Fruit fly (Drosophila melanogaster) whole organism, embryonic: ENCODE results near the gene CG17803.

Experiments
- Adf1 ChIP-seq: fragments of 200-800 bp; sonication (Bioruptor generic); IDR thresholded peaks from 2 replicates; pipeline ENCODE4 v1.3.6; 2022; ENCODE audit warnings: missing biosample characterization, missing genetic modification characterization
- Atf6 ChIP-seq: fragments of 200-800 bp; sonication (Bioruptor generic); IDR thresholded peaks from 2 replicates; pipeline ENCODE4 v1.3.6; 2022; ENCODE audit warnings: missing biosample characterization, missing genetic modification characterization
- Blimp-1 ChIP-seq: fragments of 200-800 bp; sonication (Bioruptor generic); optimal IDR thresholded peaks from 3 replicates; lab custom pipeline; 2018; ENCODE audit warnings: missing biosample characterization, missing genetic modification characterization, mild to moderate bottlenecking, moderate library complexity, missing genetic modification reagents
- BtbVII ChIP-seq: fragments of 200-800 bp; sonication (Bioruptor generic); optimal IDR thresholded peaks from 3 replicates; lab custom pipeline; 2017; ENCODE audit warnings: missing biosample characterization, mild to moderate bottlenecking, missing genetic modification characterization
- CG10147 ChIP-seq: fragments of 200-800 bp; sonication (Bioruptor generic); optimal IDR thresholded peaks from 2 replicates; lab custom pipeline; 2019; ENCODE audit warnings: missing biosample characterization, mild to moderate bottlenecking, missing genetic modification characterization, moderate library complexity
- CG1024 ChIP-seq: fragments of 200-800 bp; sonication (Bioruptor generic); IDR thresholded peaks from 2 replicates; pipeline ENCODE4 v1.3.6; 2022; ENCODE audit warnings: missing biosample characterization, missing genetic modification characterization
- CG11723 ChIP-seq: fragments of 200-800 bp; sonication (Bioruptor generic); optimal IDR thresholded peaks from 2 replicates; lab custom pipeline; 2017; ENCODE audit warnings: missing biosample characterization, mild to moderate bottlenecking, missing genetic modification characterization
- CG13123 ChIP-seq: fragments of 200-800 bp; sonication (Bioruptor generic); optimal IDR thresholded peaks from 2 replicates; lab custom pipeline; 2016; ENCODE audit warnings: missing biosample characterization, missing genetic modification characterization
- CG13624 ChIP-seq: fragments of 200-800 bp; sonication (Bioruptor generic); optimal IDR thresholded peaks from 2 replicates; lab custom pipeline; 2016; ENCODE audit warnings: missing biosample characterization, missing genetic modification characterization
- CG13894 ChIP-seq: fragments of 200-800 bp; sonication (Bioruptor generic); optimal IDR thresholded peaks from 3 replicates; lab custom pipeline; 2018; ENCODE audit warnings: missing biosample characterization, mild to moderate bottlenecking, missing genetic modification characterization, moderate library complexity
- CG14965 ChIP-seq: fragments of 200-800 bp; sonication (Bioruptor generic); optimal IDR thresholded peaks from 2 replicates; lab custom pipeline; 2016; ENCODE audit warnings: missing biosample characterization, missing genetic modification characterization, borderline replicate concordance
- CG1602 ChIP-seq: fragments of 200-800 bp; sonication (Bioruptor generic); optimal IDR thresholded peaks from 3 replicates; lab custom pipeline; 2016; ENCODE audit warnings: missing biosample characterization, missing genetic modification characterization
- CG18764 ChIP-seq: fragments of 200-800 bp; sonication (Bioruptor generic); optimal IDR thresholded peaks from 3 replicates; lab custom pipeline; 2016; ENCODE audit warnings: missing biosample characterization, missing genetic modification characterization
- CG2120 ChIP-seq: fragments of 200-800 bp; sonication (Bioruptor generic); optimal IDR thresholded peaks from 3 replicates; lab custom pipeline; 2016; ENCODE audit warnings: missing biosample characterization, missing genetic modification characterization
- CG2875 ChIP-seq: fragments of 200-800 bp; sonication (Bioruptor generic); optimal IDR thresholded peaks from 2 replicates; lab custom pipeline; 2017; ENCODE audit warnings: missing biosample characterization, mild to moderate bottlenecking, missing genetic modification characterization, missing genetic modification reagents
- CG30431 ChIP-seq: fragments of 200-800 bp; sonication (Bioruptor generic); optimal IDR thresholded peaks from 2 replicates; lab custom pipeline; 2017; ENCODE audit warnings: missing biosample characterization, missing genetic modification characterization
- CG3065 ChIP-seq: fragments of 200-800 bp; sonication (Bioruptor generic); optimal IDR thresholded peaks from 2 replicates; lab custom pipeline; 2016; ENCODE audit warnings: missing biosample characterization, missing genetic modification characterization
- CG3163 ChIP-seq: fragments of 200-800 bp; sonication (Bioruptor generic); optimal IDR thresholded peaks from 3 replicates; lab custom pipeline; 2016; ENCODE audit warnings: missing biosample characterization, missing genetic modification characterization
- CG32767 ChIP-seq: fragments of 200-800 bp; sonication (Bioruptor generic); IDR thresholded peaks from 2 replicates; pipeline ENCODE4 v1.3.6; 2022; ENCODE audit warnings: missing biosample characterization, missing genetic modification characterization
- CG3995 ChIP-seq: fragments of 200-800 bp; sonication (Bioruptor generic); optimal IDR thresholded peaks from 3 replicates; lab custom pipeline; 2016; ENCODE audit warnings: missing biosample characterization, missing genetic modification characterization
- CG4424 ChIP-seq: fragments of 200-800 bp; sonication (Bioruptor generic); optimal IDR thresholded peaks from 3 replicates; lab custom pipeline; 2016; ENCODE audit warnings: missing biosample characterization, missing genetic modification characterization
- CG7963 ChIP-seq: fragments of 200-800 bp; sonication (Bioruptor generic); IDR thresholded peaks from 3 replicates; pipeline ENCODE4 v1.3.6; 2022; ENCODE audit warnings: missing biosample characterization, missing genetic modification characterization; ENCODE audit not compliant: partially characterized antibody
- Dbx ChIP-seq: fragments of 200-800 bp; sonication (Bioruptor generic); IDR thresholded peaks from 3 replicates; pipeline ENCODE4 v1.3.6; 2022; ENCODE audit warnings: missing biosample characterization, missing genetic modification characterization
- Ets65A ChIP-seq: fragments of 200-800 bp; sonication (Bioruptor generic); peaks from one replicate; lab custom pipeline; 2016; ENCODE audit warnings: missing biosample characterization, missing genetic modification characterization
- Fer1 ChIP-seq: fragments of 200-800 bp; sonication (Bioruptor generic); optimal IDR thresholded peaks from 2 replicates; lab custom pipeline; 2017; ENCODE audit warnings: missing biosample characterization, mild to moderate bottlenecking, missing genetic modification characterization
- Fer3 ChIP-seq: fragments of 200-800 bp; sonication (Bioruptor generic); optimal IDR thresholded peaks from 2 replicates; lab custom pipeline; 2018; ENCODE audit warnings: missing biosample characterization, mild to moderate bottlenecking, missing genetic modification characterization, moderate library complexity
- GATAe ChIP-seq: fragments of 200-800 bp; sonication (Bioruptor generic); conservative IDR thresholded peaks from 2 replicates; pipeline ENCODE4 v1.3.6; 2022; ENCODE audit warnings: missing biosample characterization, missing genetic modification characterization
- HmgD ChIP-seq: fragments of 200-800 bp; sonication (Bioruptor generic); optimal IDR thresholded peaks from 3 replicates; lab custom pipeline; 2016; ENCODE audit warnings: missing biosample characterization, missing genetic modification characterization
- Jarid2 ChIP-seq: fragments of 200-800 bp; sonication (Bioruptor generic); optimal IDR thresholded peaks from 3 replicates; lab custom pipeline; 2017; ENCODE audit warnings: mild to moderate bottlenecking, missing biosample characterization, missing genetic modification reagents, missing genetic modification characterization
- Lhr ChIP-seq: fragments of 200-800 bp; sonication (Bioruptor generic); optimal IDR thresholded peaks from 3 replicates; lab custom pipeline; 2017; ENCODE audit warnings: mild to moderate bottlenecking, missing biosample characterization, missing genetic modification reagents, missing genetic modification characterization
- Max ChIP-seq: fragments of 200-800 bp; sonication (Bioruptor generic); optimal IDR thresholded peaks from 2 replicates; lab custom pipeline; 2016; ENCODE audit warnings: missing biosample characterization, mild to moderate bottlenecking, missing genetic modification characterization
- Myb ChIP-seq: fragments of 200-800 bp; sonication (Bioruptor generic); optimal IDR thresholded peaks from 2 replicates; lab custom pipeline; 2016; ENCODE audit warnings: missing biosample characterization, missing genetic modification characterization
- Xbp1 ChIP-seq: fragments of 200-800 bp; sonication (Bioruptor generic); optimal IDR thresholded peaks from 3 replicates; lab custom pipeline; 2016; ENCODE audit warnings: missing biosample characterization, mild to moderate bottlenecking, missing genetic modification characterization
- ato ChIP-seq: fragments of 200-800 bp; sonication (Bioruptor generic); IDR thresholded peaks from 2 replicates; pipeline ENCODE4 v1.3.6; 2022; ENCODE audit warnings: missing biosample characterization, missing genetic modification characterization; ENCODE audit not compliant: partially characterized antibody
- croc ChIP-seq: fragments of 200-800 bp; sonication (Bioruptor generic); conservative IDR thresholded peaks from 3 replicates; pipeline ENCODE4 v1.3.6; 2022; ENCODE audit warnings: missing biosample characterization, missing genetic modification characterization
- gce ChIP-seq: fragments of 200-800 bp; sonication (Bioruptor generic); IDR thresholded peaks from 3 replicates; pipeline ENCODE4 v1.3.6; 2022; ENCODE audit warnings: missing biosample characterization, missing genetic modification characterization
- gcm ChIP-seq: fragments of 200-800 bp; sonication (Bioruptor generic); optimal IDR thresholded peaks from 2 replicates; lab custom pipeline; 2019; ENCODE audit warnings: missing biosample characterization, mild to moderate bottlenecking, missing genetic modification characterization, moderate library complexity
- gem ChIP-seq: fragments of 200-800 bp; sonication (Bioruptor generic); optimal IDR thresholded peaks from 2 replicates; lab custom pipeline; 2019; ENCODE audit warnings: missing biosample characterization, mild to moderate bottlenecking, missing genetic modification characterization, moderate library complexity
- hkb ChIP-seq, 2 experiments: fragments of 200-800 bp in 1 of 2; fragments of >200 bp in 1 of 2; sonication (Bioruptor generic) in 1 of 2; IDR thresholded peaks in 1 of 2; optimal IDR thresholded peaks in 1 of 2; 2 replicates each; pipeline versions ENCODE4 v1.3.6 to Lab custom; 2017 to 2022; ENCODE audit warnings: missing biosample characterization in 1 of 2, missing genetic modification characterization in 1 of 2
- ind ChIP-seq: fragments of 200-800 bp; sonication (Bioruptor generic); optimal IDR thresholded peaks from 3 replicates; lab custom pipeline; 2016; ENCODE audit warnings: missing biosample characterization, missing genetic modification characterization
- kah ChIP-seq: fragments of 200-800 bp; sonication (Bioruptor generic); optimal IDR thresholded peaks from 2 replicates; lab custom pipeline; 2018; ENCODE audit warnings: missing biosample characterization, mild to moderate bottlenecking, missing genetic modification characterization
- lov ChIP-seq, 2 experiments: fragments of 200-800 bp in 1 of 2; fragments of >200 bp in 1 of 2; sonication (Bioruptor generic) in 1 of 2; IDR thresholded peaks in 1 of 2; optimal IDR thresholded peaks in 1 of 2; 2 replicates in 1 of 2; 3 replicates in 1 of 2; pipeline versions ENCODE4 v1.3.6 to Lab custom; 2017 to 2022; ENCODE audit warnings: missing biosample characterization in 1 of 2, missing genetic modification characterization in 1 of 2
- pum ChIP-seq: fragments of 200-800 bp; sonication (Bioruptor generic); optimal IDR thresholded peaks from 2 replicates; lab custom pipeline; 2016; ENCODE audit warnings: missing biosample characterization, missing genetic modification characterization
- run ChIP-seq: fragments of 200-800 bp; sonication (Bioruptor generic); optimal IDR thresholded peaks from 3 replicates; lab custom pipeline; 2018; ENCODE audit warnings: missing biosample characterization, mild to moderate bottlenecking, missing genetic modification characterization
- tap ChIP-seq: fragments of 200-800 bp; optimal IDR thresholded peaks from 3 replicates; lab custom pipeline; 2019; ENCODE audit warnings: missing biosample characterization, mild to moderate bottlenecking, missing genetic modification characterization, moderate library complexity
- tgo ChIP-seq: fragments of 200-800 bp; sonication (Bioruptor generic); IDR thresholded peaks from 3 replicates; pipeline ENCODE4 v1.3.6; 2022; ENCODE audit warnings: missing biosample characterization, missing genetic modification characterization
- unpg ChIP-seq: fragments of 200-800 bp; sonication (Bioruptor generic); optimal IDR thresholded peaks from 3 replicates; lab custom pipeline; 2018; ENCODE audit warnings: missing biosample characterization, mild to moderate bottlenecking, missing genetic modification characterization, moderate library complexity
- usp ChIP-seq: fragments of >200 bp; optimal IDR thresholded peaks from 2 replicates; lab custom pipeline; 2017; ENCODE audit warnings: missing biosample characterization, missing genetic modification characterization

CG17803 gene

DNA sequence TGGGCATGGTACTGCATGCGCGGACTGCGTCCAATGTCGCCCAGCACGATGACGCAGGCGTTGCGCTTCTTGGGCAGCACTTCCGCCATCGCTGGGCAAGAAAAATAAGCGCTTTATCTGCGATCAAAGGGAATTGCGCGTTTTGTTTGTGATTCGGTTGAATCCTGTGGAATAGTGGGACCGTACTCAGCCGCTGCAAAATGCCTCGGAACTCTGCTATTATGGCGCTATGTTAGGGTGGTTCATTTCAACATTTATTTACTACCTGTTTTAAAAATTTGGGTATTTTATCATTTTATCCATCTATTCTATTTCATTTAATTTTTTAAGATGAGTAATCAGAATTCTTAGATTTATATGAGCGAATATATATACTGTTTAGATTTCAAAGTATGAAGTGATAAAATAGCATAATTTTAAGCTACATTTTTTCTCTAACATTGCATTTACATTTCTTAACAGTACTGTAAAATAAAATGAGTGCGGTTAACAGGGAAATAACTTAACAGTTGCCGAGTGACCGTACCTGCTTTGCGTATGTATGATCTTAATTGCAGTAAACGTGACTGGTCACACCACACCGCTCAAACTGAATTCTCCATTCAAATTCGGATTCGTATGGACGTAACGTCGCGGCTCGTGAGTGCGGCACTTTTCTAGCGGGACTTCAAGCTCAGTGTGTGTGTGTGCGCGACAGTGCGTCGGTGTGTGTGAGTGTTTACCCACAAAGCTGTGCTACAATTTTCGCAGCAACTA is 9.8 kb upstream of the CG17803 start, which contains the start of the genes Alg1 and tinc (continued):
- no peak for TF ChIP-seq GATAe (GFP tag; lab: Robert Waterston, UW)
- TF ChIP-seq CG3065: no peak
- peak; percentile 19 for TF ChIP-seq CG18764
- peak; percentile 12 for TF ChIP-seq CG3995 (GFP tag; lab: Kevin White, UChicago)
- TF ChIP-seq gce (GFP tag; lab: Robert Waterston, UW): no peak
- TF ChIP-seq gcm: peak; percentile 52
- no peak for TF ChIP-seq BtbVII (GFP tag; lab: Kevin White, UChicago)
- TF ChIP-seq CG13123 (GFP tag; lab: Kevin White, UChicago): peak; percentile 37
- TF ChIP-seq CG1024: no peak
- TF ChIP-seq CG4424 (GFP tag; lab: Kevin White, UChicago): peak; percentile 60
- TF ChIP-seq CG13894 (tag; lab: Kevin White, UChicago): peak; percentile 81
- TF ChIP-seq Max (GFP tag; lab: Kevin White, UChicago): peak; percentile 41
- TF ChIP-seq CG10147 (GFP tag; lab: Kevin White, UChicago): peak; percentile 81
- peak; percentile 64 for TF ChIP-seq Xbp1
- peak; percentile 14 for TF ChIP-seq CG11723
- TF ChIP-seq Blimp-1: peak; percentile 10
- TF ChIP-seq usp (GFP tag; lab: Kevin White, UChicago): no peak
- no peak for TF ChIP-seq CG7963 (GFP tag; lab: Robert Waterston, UW)
- TF ChIP-seq Dbx (GFP tag; lab: Robert Waterston, UW): peak; percentile 19; the same call in 1 of the 3 replicates
- TF ChIP-seq tgo (GFP tag; lab: Robert Waterston, UW): peak; percentile 56; the same call in 2 of the 3 replicates
- TF ChIP-seq Ets65A: peak; percentile 63
- peak; percentile 36 for TF ChIP-seq Lhr (GFP tag; lab: Kevin White, UChicago)
- TF ChIP-seq gem (tag; lab: Kevin White, UChicago): peak; percentile 88
- no peak for TF ChIP-seq CG3163 (GFP tag; lab: Kevin White, UChicago)
- peak; percentile 91 for TF ChIP-seq Jarid2 (GFP tag; lab: Kevin White, UChicago)
- TF ChIP-seq CG1602 (GFP tag; lab: Kevin White, UChicago): peak; percentile 52
- TF ChIP-seq Atf6 (GFP tag; lab: Robert Waterston, UW): peak; percentile 78
- no peak for TF ChIP-seq croc (GFP tag; lab: Robert Waterston, UW)
- peak; percentile 65 for TF ChIP-seq Fer1
- no peak for TF ChIP-seq lov (optimal IDR thresholded peaks at IDR 0.05; lab: Kevin White, UChicago)
- no peak; the same call in 2 of the 3 replicates for TF ChIP-seq lov (GFP tag; IDR thresholded peaks at IDR 0.05; lab: Robert Waterston, UW)
- TF ChIP-seq Adf1 (GFP tag; lab: Robert Waterston, UW): no peak
- TF ChIP-seq tap (tag; lab: Kevin White, UChicago): peak; percentile 70
- TF ChIP-seq CG2120: peak; percentile 84
- peak; percentile 49 for TF ChIP-seq ind (GFP tag; lab: Kevin White, UChicago)
- peak; percentile 52; the same call in 1 of the 2 replicates for TF ChIP-seq ato (GFP tag; lab: Robert Waterston, UW)
- TF ChIP-seq CG13624 (GFP tag; lab: Kevin White, UChicago): peak; percentile 63
- TF ChIP-seq unpg (GFP tag; lab: Kevin White, UChicago): peak; percentile 83
- TF ChIP-seq hkb (optimal IDR thresholded peaks at IDR 0.05; lab: Kevin White, UChicago): no peak
- peak; percentile 52 for TF ChIP-seq hkb (GFP tag; IDR thresholded peaks at IDR 0.05; lab: Robert Waterston, UW)
- TF ChIP-seq kah (GFP tag; lab: Kevin White, UChicago): peak; percentile 44
- no peak for TF ChIP-seq CG14965
- TF ChIP-seq CG2875 (GFP tag; lab: Kevin White, UChicago): no peak
- peak; percentile 80 for TF ChIP-seq Fer3 (tag; lab: Kevin White, UChicago)
- TF ChIP-seq CG30431: no peak
- TF ChIP-seq CG32767 (GFP tag; lab: Robert Waterston, UW): peak; percentile 13; the same call in 1 of the 2 replicates
- TF ChIP-seq Myb: peak; percentile 96
- TF ChIP-seq pum (GFP tag; lab: Kevin White, UChicago): peak; percentile 0
- peak; percentile 37 for TF ChIP-seq run
- TF ChIP-seq HmgD (GFP tag; lab: Kevin White, UChicago): peak; percentile 20
